Fruit fly (Drosophila melanogaster) whole organism, embryonic: ENCODE measurements around the gene THADA.

Experiments used
- BEAF-32 ChIP-seq: fragments of 200-800 bp; sonication (Bioruptor generic); optimal IDR thresholded peaks from 3 replicates; lab custom pipeline; 2017; ENCODE audit warnings: missing biosample characterization, missing genetic modification characterization, mild to moderate bottlenecking, moderate library complexity, missing genetic modification reagents
- Bgb ChIP-seq: fragments of 200-800 bp; sonication (Bioruptor generic); IDR thresholded peaks from 2 replicates; pipeline ENCODE4 v1.3.6; 2022; ENCODE audit warnings: missing biosample characterization, missing genetic modification characterization; ENCODE audit not compliant: partially characterized antibody
- CG10209 ChIP-seq: fragments of 200-800 bp; sonication (Bioruptor generic); optimal IDR thresholded peaks from 3 replicates; lab custom pipeline; 2017; ENCODE audit warnings: missing biosample characterization, mild to moderate bottlenecking, missing genetic modification characterization, missing genetic modification reagents
- CG10431 ChIP-seq: fragments of 200-800 bp; sonication (Bioruptor generic); optimal IDR thresholded peaks from 3 replicates; lab custom pipeline; 2018; ENCODE audit warnings: missing biosample characterization, mild to moderate bottlenecking, missing genetic modification characterization
- CG14014 ChIP-seq: fragments of 200-800 bp; sonication (Bioruptor generic); IDR thresholded peaks from 2 replicates; pipeline ENCODE4 v1.3.6; 2022; ENCODE audit warnings: missing biosample characterization, missing genetic modification characterization
- CG14710 ChIP-seq: fragments of 200-800 bp; sonication (Bioruptor generic); optimal IDR thresholded peaks from 3 replicates; lab custom pipeline; 2019; ENCODE audit warnings: missing biosample characterization, mild to moderate bottlenecking, missing genetic modification characterization, moderate library complexity
- CG16813 ChIP-seq: fragments of 200-800 bp; sonication (Bioruptor generic); IDR thresholded peaks from 3 replicates; pipeline ENCODE4 v1.3.6; 2022; ENCODE audit warnings: missing biosample characterization, missing genetic modification characterization; ENCODE audit not compliant: partially characterized antibody
- CG17568 ChIP-seq: fragments of 200-800 bp; sonication (Bioruptor generic); optimal IDR thresholded peaks from 2 replicates; lab custom pipeline; 2018; ENCODE audit warnings: missing biosample characterization, mild to moderate bottlenecking, missing genetic modification characterization, moderate library complexity
- CG2120 ChIP-seq: fragments of 200-800 bp; sonication (Bioruptor generic); optimal IDR thresholded peaks from 3 replicates; lab custom pipeline; 2016; ENCODE audit warnings: missing biosample characterization, missing genetic modification characterization
- CG30431 ChIP-seq: fragments of 200-800 bp; sonication (Bioruptor generic); optimal IDR thresholded peaks from 2 replicates; lab custom pipeline; 2017; ENCODE audit warnings: missing biosample characterization, missing genetic modification characterization
- CG34376 ChIP-seq: fragments of 200-800 bp; sonication (Bioruptor generic); optimal IDR thresholded peaks from 2 replicates; lab custom pipeline; 2018; ENCODE audit warnings: missing biosample characterization, mild to moderate bottlenecking, missing genetic modification characterization
- CG34422 ChIP-seq: fragments of 200-800 bp; sonication (Bioruptor generic); IDR thresholded peaks from 3 replicates; pipeline ENCODE4 v1.3.6; 2022; ENCODE audit warnings: missing biosample characterization, missing genetic modification characterization
- CG4282 ChIP-seq: fragments of 200-800 bp; sonication (Bioruptor generic); optimal IDR thresholded peaks from 2 replicates; lab custom pipeline; 2016; ENCODE audit warnings: missing biosample characterization, missing genetic modification characterization
- CG4617 ChIP-seq: fragments of 200-800 bp; sonication (Bioruptor generic); optimal IDR thresholded peaks from 3 replicates; lab custom pipeline; 2016; ENCODE audit warnings: missing biosample characterization, missing genetic modification characterization, borderline replicate concordance
- CG6254 ChIP-seq: fragments of 200-800 bp; sonication (Bioruptor generic); optimal IDR thresholded peaks from 3 replicates; lab custom pipeline; 2017; ENCODE audit warnings: mild to moderate bottlenecking, missing biosample characterization, missing genetic modification reagents, missing genetic modification characterization
- CG6791 ChIP-seq: fragments of 200-800 bp; sonication (Bioruptor generic); IDR thresholded peaks from 3 replicates; pipeline ENCODE4 v1.3.6; 2022; ENCODE audit warnings: missing biosample characterization, missing genetic modification characterization; ENCODE audit not compliant: partially characterized antibody
- CG7963 ChIP-seq: fragments of 200-800 bp; sonication (Bioruptor generic); IDR thresholded peaks from 3 replicates; pipeline ENCODE4 v1.3.6; 2022; ENCODE audit warnings: missing biosample characterization, missing genetic modification characterization; ENCODE audit not compliant: partially characterized antibody
- CG9817 ChIP-seq: fragments of 200-800 bp; sonication (Bioruptor generic); optimal IDR thresholded peaks from 2 replicates; lab custom pipeline; 2018; ENCODE audit warnings: missing biosample characterization, mild to moderate bottlenecking, missing genetic modification characterization, moderate library complexity
- CTCF ChIP-seq: fragments of 200-800 bp; sonication (Bioruptor generic); optimal IDR thresholded peaks from 2 replicates; lab custom pipeline; 2017; ENCODE audit warnings: missing biosample characterization, mild to moderate bottlenecking, missing genetic modification characterization, moderate library complexity
- Dbx ChIP-seq: fragments of 200-800 bp; sonication (Bioruptor generic); IDR thresholded peaks from 3 replicates; pipeline ENCODE4 v1.3.6; 2022; ENCODE audit warnings: missing biosample characterization, missing genetic modification characterization
- Deaf1 ChIP-seq: fragments of 200-800 bp; optimal IDR thresholded peaks from 3 replicates; lab custom pipeline; 2019; ENCODE audit warnings: missing biosample characterization, mild to moderate bottlenecking, missing genetic modification characterization, moderate library complexity
- Ets97D ChIP-seq: fragments of 200-800 bp; sonication (Bioruptor generic); optimal IDR thresholded peaks from 3 replicates; lab custom pipeline; 2016; ENCODE audit warnings: missing biosample characterization, missing genetic modification characterization
- Fer3 ChIP-seq: fragments of 200-800 bp; sonication (Bioruptor generic); optimal IDR thresholded peaks from 2 replicates; lab custom pipeline; 2018; ENCODE audit warnings: missing biosample characterization, mild to moderate bottlenecking, missing genetic modification characterization, moderate library complexity
- HLH4C ChIP-seq: fragments of 200-800 bp; sonication (Bioruptor generic); IDR thresholded peaks from 3 replicates; pipeline ENCODE4 v1.3.6; 2022; ENCODE audit warnings: missing biosample characterization, missing genetic modification characterization; ENCODE audit not compliant: partially characterized antibody
- Hand ChIP-seq: fragments of 200-800 bp; sonication (Bioruptor generic); optimal IDR thresholded peaks from 2 replicates; lab custom pipeline; 2017; ENCODE audit warnings: mild to moderate bottlenecking, missing biosample characterization, missing genetic modification reagents, missing genetic modification characterization
- Hr39 ChIP-seq: fragments of >200 bp; optimal IDR thresholded peaks from 2 replicates; lab custom pipeline; 2017
- Nf-YC ChIP-seq: fragments of 200-800 bp; optimal IDR thresholded peaks from 3 replicates; lab custom pipeline; 2019; ENCODE audit warnings: missing biosample characterization, mild to moderate bottlenecking, missing genetic modification characterization, moderate library complexity
- Ravus ChIP-seq: fragments of 200-800 bp; sonication (Bioruptor generic); IDR thresholded peaks from 2 replicates; pipeline ENCODE4 v1.3.6; 2022; ENCODE audit warnings: missing biosample characterization, missing genetic modification characterization
- Sin3A ChIP-seq: fragments of >200 bp; optimal IDR thresholded peaks from 2 replicates; lab custom pipeline; 2018
- Usf ChIP-seq: fragments of 200-800 bp; sonication (Bioruptor generic); optimal IDR thresholded peaks from 2 replicates; lab custom pipeline; 2017; ENCODE audit warnings: missing genotype, missing biosample characterization, missing genetic modification characterization
- Vsx1 ChIP-seq: fragments of 200-800 bp; sonication (Bioruptor generic); optimal IDR thresholded peaks from 2 replicates; lab custom pipeline; 2017; ENCODE audit warnings: missing biosample characterization, mild to moderate bottlenecking, missing genetic modification characterization, missing genetic modification reagents
- ab ChIP-seq: fragments of 200-800 bp; sonication (Bioruptor generic); optimal IDR thresholded peaks from 2 replicates; lab custom pipeline; 2016; ENCODE audit warnings: missing biosample characterization, missing genetic modification characterization
- bbx ChIP-seq: fragments of 200-800 bp; sonication (Bioruptor generic); IDR thresholded peaks from 2 replicates; pipeline ENCODE4 v1.3.6; 2022; ENCODE audit warnings: missing biosample characterization, missing genetic modification characterization; ENCODE audit not compliant: partially characterized antibody
- btn ChIP-seq: fragments of 200-800 bp; sonication (Bioruptor generic); optimal IDR thresholded peaks from 2 replicates; lab custom pipeline; 2016; ENCODE audit warnings: missing biosample characterization, missing genetic modification characterization
- chn ChIP-seq: fragments of 200-800 bp; sonication (Bioruptor generic); optimal IDR thresholded peaks from 2 replicates; lab custom pipeline; 2016; ENCODE audit warnings: missing biosample characterization, missing genetic modification characterization
- crol ChIP-seq: fragments of 200-800 bp; sonication (Bioruptor generic); IDR thresholded peaks from 2 replicates; pipeline ENCODE4 v1.3.6; 2022; ENCODE audit warnings: missing biosample characterization, missing genetic modification characterization
- esg ChIP-seq: fragments of 200-800 bp; sonication (Bioruptor generic); conservative IDR thresholded peaks from 2 replicates; pipeline ENCODE4 v1.3.6; 2022; ENCODE audit warnings: missing biosample characterization, missing genetic modification characterization
- gcm ChIP-seq: fragments of 200-800 bp; sonication (Bioruptor generic); optimal IDR thresholded peaks from 2 replicates; lab custom pipeline; 2019; ENCODE audit warnings: missing biosample characterization, mild to moderate bottlenecking, missing genetic modification characterization, moderate library complexity
- inv ChIP-seq: fragments of 200-800 bp; sonication (Bioruptor generic); IDR thresholded peaks from 2 replicates; pipeline ENCODE4 v1.3.6; 2022; ENCODE audit warnings: missing biosample characterization, missing genetic modification characterization; ENCODE audit not compliant: partially characterized antibody
- jigr1 ChIP-seq: fragments of 200-800 bp; sonication (Bioruptor generic); IDR thresholded peaks from 3 replicates; pipeline ENCODE4 v1.3.6; 2022; ENCODE audit warnings: missing biosample characterization, missing genetic modification characterization
- kni ChIP-seq: fragments of 200-800 bp; sonication (Bioruptor generic); optimal IDR thresholded peaks from 3 replicates; lab custom pipeline; 2017; ENCODE audit warnings: mild to moderate bottlenecking, missing biosample characterization, missing genetic modification reagents, missing genetic modification characterization
- knrl ChIP-seq: fragments of 200-800 bp; sonication (Bioruptor generic); IDR thresholded peaks from 3 replicates; pipeline ENCODE4 v1.3.6; 2022; ENCODE audit warnings: missing biosample characterization, missing genetic modification characterization; ENCODE audit not compliant: partially characterized antibody
- phol ChIP-seq: fragments of 200-800 bp; sonication (Bioruptor generic); optimal IDR thresholded peaks from 3 replicates; lab custom pipeline; 2018; ENCODE audit warnings: missing biosample characterization, mild to moderate bottlenecking, missing genetic modification characterization, moderate library complexity
- pita ChIP-seq: fragments of 200-800 bp; sonication (Bioruptor generic); optimal IDR thresholded peaks from 2 replicates; lab custom pipeline; 2017; ENCODE audit warnings: missing biosample characterization, mild to moderate bottlenecking, missing genetic modification characterization
- pros ChIP-seq: fragments of 200-800 bp; sonication (Bioruptor generic); optimal IDR thresholded peaks from 3 replicates; lab custom pipeline; 2019; ENCODE audit warnings: missing biosample characterization, mild to moderate bottlenecking, missing genetic modification characterization, moderate library complexity
- sna ChIP-seq: fragments of 200-800 bp; sonication (Bioruptor generic); IDR thresholded peaks from 2 replicates; pipeline ENCODE4 v1.3.6; 2022; ENCODE audit warnings: missing biosample characterization, missing genetic modification characterization; ENCODE audit not compliant: partially characterized antibody
- tna ChIP-seq: fragments of 200-800 bp; sonication (Bioruptor generic); IDR thresholded peaks from 2 replicates; pipeline ENCODE4 v1.3.6; 2022; ENCODE audit warnings: missing biosample characterization, missing genetic modification characterization; ENCODE audit not compliant: partially characterized antibody
- trem ChIP-seq: fragments of 200-800 bp; optimal IDR thresholded peaks from 3 replicates; lab custom pipeline; 2019; ENCODE audit warnings: missing biosample characterization, mild to moderate bottlenecking, missing genetic modification characterization, moderate library complexity
- trh ChIP-seq: fragments of 200-800 bp; sonication (Bioruptor generic); optimal IDR thresholded peaks from 2 replicates; lab custom pipeline; 2016; ENCODE audit warnings: missing biosample characterization, missing genetic modification characterization
- ttk ChIP-seq: fragments of 200-800 bp; sonication (Bioruptor generic); IDR thresholded peaks from 2 replicates; pipeline ENCODE4 v2.1.2; 2022; ENCODE audit warnings: missing biosample characterization, missing genetic modification characterization
- vnd ChIP-seq: fragments of 200-800 bp; sonication (Bioruptor generic); IDR thresholded peaks from 3 replicates; pipeline ENCODE4 v1.3.6; 2022; ENCODE audit warnings: missing biosample characterization, missing genetic modification characterization; ENCODE audit not compliant: partially characterized antibody

THADA gene

DNA sequence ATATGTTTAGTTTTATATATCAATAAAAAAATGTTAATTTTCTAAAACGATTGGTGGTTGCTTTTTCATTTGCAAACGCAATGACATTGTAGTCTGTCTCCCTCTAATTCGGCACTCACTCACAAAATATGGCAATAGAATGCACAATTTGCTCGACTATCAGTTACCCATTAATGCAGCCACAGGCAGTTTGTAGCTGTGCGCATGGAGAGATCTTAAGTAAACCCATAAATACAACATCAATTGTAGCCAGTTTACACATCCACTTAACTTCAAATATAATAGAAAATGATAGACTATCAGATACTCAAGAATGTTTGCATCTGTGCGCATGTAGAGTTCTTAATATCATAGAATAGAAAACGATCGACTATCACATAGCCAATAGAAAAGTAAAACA is 6.0 kb downstream of the THADA start (continued):
- TF ChIP-seq vnd (GFP tag; lab: Robert Waterston, UW), result peak; percentile 81; the same call in 2 of the 3 replicates
- TF ChIP-seq CG6254 (GFP tag; lab: Kevin White, UChicago), result no peak
- TF ChIP-seq Hand, result no peak
- TF ChIP-seq CG10209 (GFP tag; lab: Kevin White, UChicago), result no peak
- peak; percentile 61 for TF ChIP-seq Bgb
- TF ChIP-seq Fer3, result no peak
- TF ChIP-seq CG2120 (GFP tag; lab: Kevin White, UChicago), result no peak
- TF ChIP-seq CTCF, result no peak
- no peak for TF ChIP-seq Ravus (GFP tag; lab: Robert Waterston, UW)
- peak; percentile 55; the same call in 2 of the 3 replicates for TF ChIP-seq CG7963
- TF ChIP-seq CG14710 (tag; lab: Kevin White, UChicago), result no peak
- peak; percentile 23; the same call in 1 of the 2 replicates for TF ChIP-seq sna (GFP tag; lab: Robert Waterston, UW)
- TF ChIP-seq ttk (GFP tag; lab: Robert Waterston, UW), result no peak
- TF ChIP-seq Usf (GFP tag; lab: Kevin White, UChicago), result no peak
- peak; percentile 54; the same call in 1 of the 2 replicates for TF ChIP-seq inv (GFP tag; lab: Robert Waterston, UW)
- no peak for TF ChIP-seq pros (GFP tag; lab: Kevin White, UChicago)
- no peak for TF ChIP-seq CG9817 (tag; lab: Kevin White, UChicago)
- peak; percentile 55; the same call in 1 of the 2 replicates for TF ChIP-seq bbx (GFP tag; lab: Robert Waterston, UW)
- no peak for TF ChIP-seq CG34422
- TF ChIP-seq CG17568 (GFP tag; lab: Kevin White, UChicago), result no peak
- no peak for TF ChIP-seq chn (GFP tag; lab: Kevin White, UChicago)
- no peak for TF ChIP-seq esg (GFP tag; lab: Robert Waterston, UW)
- TF ChIP-seq HLH4C (GFP tag; lab: Robert Waterston, UW), result peak; percentile 90
- no peak for TF ChIP-seq Sin3A (lab: Kevin White, UChicago)
- TF ChIP-seq knrl (GFP tag; lab: Robert Waterston, UW), result peak; percentile 47; the same call in 2 of the 3 replicates
- TF ChIP-seq CG30431, result no peak
- TF ChIP-seq CG16813 (GFP tag; lab: Robert Waterston, UW), result peak; percentile 83
- TF ChIP-seq Vsx1 (GFP tag; lab: Kevin White, UChicago), result no peak
- no peak for TF ChIP-seq jigr1
- no peak for TF ChIP-seq ab (GFP tag; lab: Kevin White, UChicago)
- peak; percentile 80 for TF ChIP-seq CG6791 (GFP tag; lab: Robert Waterston, UW)
- TF ChIP-seq gcm (GFP tag; lab: Kevin White, UChicago), result no peak

DNA sequence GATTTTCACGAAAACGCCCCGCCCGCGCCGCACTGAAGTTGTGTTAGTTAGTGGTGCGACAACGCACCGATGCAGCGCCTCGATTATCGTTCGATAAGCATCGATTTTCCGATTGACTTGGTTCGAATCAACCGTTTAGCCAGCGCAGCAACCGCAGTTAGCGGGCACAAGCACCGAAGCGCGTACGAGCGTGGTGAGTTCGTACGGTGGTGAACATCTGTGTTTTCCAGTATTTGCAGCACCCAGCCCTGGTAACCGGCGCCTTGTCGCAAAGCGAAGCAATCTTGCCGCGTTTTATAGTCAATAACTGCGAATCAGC is 13.4 kb downstream of the THADA start, which contains the start of the genes pico and Nup205:
Gene pico, minus strand, starts transcription at position 71 of the 319 bp plus-strand sequence.
Gene Nup205, plus strand, starts transcription at position 226 of the 319 bp plus-strand sequence.
- TF ChIP-seq crol (GFP tag; lab: Robert Waterston, UW) (peak; percentile 60), phol (tag; lab: Kevin White, UChicago) (peak; percentile 45), trem (peak; percentile 67), CG4617 (GFP tag; lab: Kevin White, UChicago) (peak; percentile 38), Ets97D (GFP tag; lab: Kevin White, UChicago) (peak; percentile 92), CG14014 (0 out of 2 replicates have a peak, but pooled peaks have one; percentile 10), BEAF-32 (peak; percentile 78), kni (GFP tag; lab: Kevin White, UChicago) (no peak), CG4282 (GFP tag; lab: Kevin White, UChicago) (peak; percentile 7), Dbx (GFP tag; lab: Robert Waterston, UW) (peak; percentile 61; the same call in 2 of the 3 replicates), Nf-YC (tag; lab: Kevin White, UChicago) (peak; percentile 12), CG10431 (GFP tag; lab: Kevin White, UChicago) (no peak), trh (no peak), Hr39 (lab: Kevin White, UChicago) (no peak), btn (GFP tag; lab: Kevin White, UChicago) (no peak), Deaf1 (no peak), tna (peak; percentile 80), pita (peak; percentile 98), CG34422 (peak; percentile 69; the same call in 2 of the 3 replicates), CG34376 (GFP tag; lab: Kevin White, UChicago) (peak; percentile 24)
